Worm (Caenorhabditis elegans): ENCODE data around the gene ced-3.

The ced-3 gene

DNA sequence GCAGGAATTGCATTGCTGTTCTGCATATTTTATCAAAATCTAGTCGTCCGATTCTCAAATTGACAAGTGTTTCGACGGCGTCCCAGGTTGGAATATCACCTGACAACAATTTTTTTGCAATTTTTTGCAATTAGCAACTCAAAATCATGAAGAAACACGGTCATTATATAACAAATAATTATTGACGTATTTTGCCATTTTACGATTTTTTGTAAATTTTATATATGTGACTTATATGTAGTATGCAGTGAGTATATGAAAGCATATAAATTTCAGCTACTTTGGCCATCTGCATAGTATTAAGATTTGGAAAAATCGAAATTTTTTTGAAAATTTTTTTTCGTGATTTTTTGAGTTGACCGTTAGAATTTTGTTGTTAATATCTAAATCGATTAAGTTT is 23.2 kb downstream of the ced-3 start, which contains the start of gene F58D2.3:
Gene F58D2.3 (minus strand): TSS at position 101 of the 400 bp plus-strand sequence.
- TF ChIP-seq lin-32 (GFP tag; optimal IDR thresholded peaks at IDR 0.05), result no peak
- no peak for TF ChIP-seq bed-3 (GFP tag; optimal IDR thresholded peaks at IDR 0.05)
- no peak for TF ChIP-seq elt-3 (tag; optimal IDR thresholded peaks at IDR 0.05)
- TF ChIP-seq blmp-1 (tag; optimal IDR thresholded peaks at IDR 0.05), result no peak
- TF ChIP-seq nhr-28 (tag; optimal IDR thresholded peaks at IDR 0.05), result no peak
- TF ChIP-seq snpc-4 (tag; optimal IDR thresholded peaks at IDR 0.05), result no peak
- TF ChIP-seq unc-62 (GFP tag; optimal IDR thresholded peaks at IDR 0.05), result no peak
- TF ChIP-seq ceh-43 (GFP tag; optimal IDR thresholded peaks at IDR 0.05), result no peak
- TF ChIP-seq flh-1 (GFP tag; optimal IDR thresholded peaks at IDR 0.05), result no peak
- no peak for TF ChIP-seq elt-1 (tag; optimal IDR thresholded peaks at IDR 0.05; ENCODE audit: borderline replicate concordance, insufficient read depth)
- no peak for TF ChIP-seq unc-120 (tag; optimal IDR thresholded peaks at IDR 0.05; ENCODE audit: poor library complexity, severe bottlenecking)
- TF ChIP-seq drap-1 (GFP tag; optimal IDR thresholded peaks at IDR 0.05), result no peak

DNA sequence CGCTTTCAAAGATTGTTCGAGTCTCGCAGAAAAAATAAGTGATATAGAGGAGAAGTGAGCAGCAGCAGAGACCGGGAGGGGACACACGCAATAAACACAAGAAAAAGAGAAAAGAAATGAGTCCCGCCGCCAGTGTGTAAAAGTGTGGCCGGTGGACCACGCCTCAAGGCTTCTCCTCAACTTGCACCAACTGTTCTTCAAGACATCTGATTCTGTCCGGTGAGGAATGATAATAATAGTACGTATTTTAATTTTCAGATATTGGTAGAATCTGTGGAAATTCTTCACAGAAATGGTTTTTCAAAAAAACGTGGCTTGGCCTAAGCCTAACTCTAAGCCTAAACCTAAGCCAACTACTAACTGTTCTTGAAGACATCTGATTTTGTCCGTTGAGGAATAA is 24.6 kb downstream of the ced-3 start, which contains the start of gene lev-1:
Gene lev-1 (minus strand): TSS at position 101 of the 400 bp plus-strand sequence.
- TF ChIP-seq hlh-1 (tag; optimal IDR thresholded peaks at IDR 0.05), result peak; percentile 55
- TF ChIP-seq elt-3 (tag; optimal IDR thresholded peaks at IDR 0.05), result no peak
- TF ChIP-seq tbx-8 (GFP tag; optimal IDR thresholded peaks at IDR 0.05), result no peak
- no peak for TF ChIP-seq pha-4 (tag; optimal IDR thresholded peaks at IDR 0.05)
- no peak for TF ChIP-seq snpc-4 (tag; optimal IDR thresholded peaks at IDR 0.05)
- peak; percentile 38 for TF ChIP-seq unc-120 (tag; optimal IDR thresholded peaks at IDR 0.05; ENCODE audit: poor library complexity, severe bottlenecking)
- TF ChIP-seq unc-39 (tag; optimal IDR thresholded peaks at IDR 0.05), result no peak
- no peak for TF ChIP-seq nhr-2 (tag; optimal IDR thresholded peaks at IDR 0.05)
- no peak for TF ChIP-seq ceh-43 (GFP tag; optimal IDR thresholded peaks at IDR 0.05)
- no peak for TF ChIP-seq lin-13 (tag; optimal IDR thresholded peaks at IDR 0.05)

DNA sequence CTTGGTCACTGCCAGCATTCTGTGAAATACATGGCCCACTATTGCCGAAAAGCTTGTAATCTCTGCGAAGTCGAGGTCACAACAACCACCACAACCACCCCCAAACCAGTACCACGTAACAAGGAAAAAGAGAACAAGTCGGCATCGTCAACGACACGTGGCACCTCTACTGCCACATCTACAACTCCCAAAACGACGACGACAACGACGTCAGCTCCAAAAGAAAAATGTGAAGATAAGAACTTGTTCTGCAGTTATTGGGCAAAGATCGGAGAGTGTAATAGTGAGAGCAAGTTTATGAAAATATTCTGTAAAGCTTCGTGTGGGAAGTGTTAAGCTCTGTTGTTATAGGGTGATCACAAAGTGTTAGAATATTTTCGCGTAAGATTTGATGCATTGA is 30.6 kb downstream of the ced-3 start:
- TF ChIP-seq sptf-1 (tag; optimal IDR thresholded peaks at IDR 0.05) (no peak), tbx-8 (GFP tag; optimal IDR thresholded peaks at IDR 0.05) (no peak), lsy-2 (tag; optimal IDR thresholded peaks at IDR 0.05) (no peak), lin-32 (GFP tag; optimal IDR thresholded peaks at IDR 0.05) (no peak), elt-1 (tag; optimal IDR thresholded peaks at IDR 0.05; ENCODE audit: borderline replicate concordance, insufficient read depth) (no peak), ces-1 (GFP tag; optimal IDR thresholded peaks at IDR 0.05) (no peak), ceh-83 (GFP tag; optimal IDR thresholded peaks at IDR 0.05) (no peak), elt-3 (tag; optimal IDR thresholded peaks at IDR 0.05) (no peak), nhr-12 (tag; optimal IDR thresholded peaks at IDR 0.05) (no peak), mls-2 (tag; optimal IDR thresholded peaks at IDR 0.05) (no peak), nhr-28 (tag; optimal IDR thresholded peaks at IDR 0.05) (no peak), mep-1 (tag; optimal IDR thresholded peaks at IDR 0.05) (no peak), ham-2 (GFP tag; optimal IDR thresholded peaks at IDR 0.05) (no peak), unc-120 (tag; optimal IDR thresholded peaks at IDR 0.05; ENCODE audit: poor library complexity, severe bottlenecking) (no peak), drap-1 (GFP tag; optimal IDR thresholded peaks at IDR 0.05) (no peak), lin-13 (tag; optimal IDR thresholded peaks at IDR 0.05) (no peak)

DNA sequence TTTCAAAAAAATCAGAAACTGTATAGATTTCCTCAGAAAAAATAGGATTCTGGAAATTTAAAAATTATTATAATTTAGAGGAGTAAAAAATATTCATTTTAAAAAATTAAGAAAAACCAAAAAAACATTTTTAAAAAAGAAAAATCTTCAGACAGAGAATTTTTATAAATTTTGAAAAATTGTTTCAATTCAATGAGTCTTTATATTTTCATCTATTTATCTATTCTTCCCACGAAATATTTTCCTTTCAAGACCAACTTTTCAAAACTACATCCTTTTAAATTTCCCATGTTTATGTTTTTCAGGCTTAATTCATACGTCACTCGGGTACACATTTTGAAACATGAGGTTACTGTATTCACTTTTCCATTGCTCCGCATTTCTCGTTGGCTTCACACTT is 33.7 kb downstream of the ced-3 start, which contains the start of gene nas-14:
Gene nas-14 (plus strand): TSS at position 301 of the 400 bp plus-strand sequence.
- TF ChIP-seq nhr-28 (tag; optimal IDR thresholded peaks at IDR 0.05), result no peak
- TF ChIP-seq ceh-39 (tag; optimal IDR thresholded peaks at IDR 0.05), result no peak
- no peak for TF ChIP-seq ces-1 (GFP tag; optimal IDR thresholded peaks at IDR 0.05)
- no peak for TF ChIP-seq nhr-76 (tag; optimal IDR thresholded peaks at IDR 0.05)
- TF ChIP-seq M03D4.4 (tag; optimal IDR thresholded peaks at IDR 0.05), result no peak
- TF ChIP-seq blmp-1 (tag; optimal IDR thresholded peaks at IDR 0.05), result no peak
- no peak for TF ChIP-seq nhr-2 (tag; optimal IDR thresholded peaks at IDR 0.05)
- TF ChIP-seq lsy-2 (tag; optimal IDR thresholded peaks at IDR 0.05), result no peak
- no peak for TF ChIP-seq snpc-4 (tag; optimal IDR thresholded peaks at IDR 0.05)
- no peak for TF ChIP-seq pha-4 (tag; optimal IDR thresholded peaks at IDR 0.05)
- TF ChIP-seq elt-1 (tag; optimal IDR thresholded peaks at IDR 0.05; ENCODE audit: borderline replicate concordance, insufficient read depth), result no peak
- no peak for TF ChIP-seq unc-39 (tag; optimal IDR thresholded peaks at IDR 0.05)
- no peak for TF ChIP-seq hlh-1 (tag; optimal IDR thresholded peaks at IDR 0.05)

DNA sequence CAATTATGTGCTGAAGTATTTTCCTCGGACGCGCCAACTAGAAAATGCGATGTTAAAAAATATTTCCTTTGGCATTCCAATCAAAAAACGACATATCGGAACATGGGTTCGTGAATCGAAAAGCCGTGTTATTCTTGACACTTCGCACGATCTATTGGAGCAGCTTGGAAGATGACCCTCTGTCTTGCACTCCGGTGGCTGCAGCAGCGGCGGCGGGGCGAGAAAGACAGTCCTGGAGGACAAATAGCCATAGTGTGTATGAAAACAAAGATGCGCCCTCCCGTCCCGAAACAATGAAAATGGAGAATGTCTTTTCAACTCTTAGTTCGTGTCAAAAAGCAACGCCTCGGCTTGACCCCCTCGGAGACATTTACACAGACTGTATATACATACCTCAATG is 36.4 kb downstream of the ced-3 start:
- TF ChIP-seq lin-32 (GFP tag; optimal IDR thresholded peaks at IDR 0.05) (no peak), cnd-1 (tag; optimal IDR thresholded peaks at IDR 0.05) (no peak), unc-62 (GFP tag; optimal IDR thresholded peaks at IDR 0.05) (no peak), nhr-28 (tag; optimal IDR thresholded peaks at IDR 0.05) (no peak), sptf-1 (tag; optimal IDR thresholded peaks at IDR 0.05) (no peak), drap-1 (GFP tag; optimal IDR thresholded peaks at IDR 0.05) (no peak)
